Fruit fly (Drosophila melanogaster) whole organism, embryonic: ENCODE measurements around the gene CG3448.

Experiments
- CG10431 ChIP-seq: fragments of 200-800 bp; sonication (Bioruptor generic); optimal IDR thresholded peaks from 3 replicates; lab custom pipeline; 2018; ENCODE audit warnings: missing biosample characterization, mild to moderate bottlenecking, missing genetic modification characterization
- CG12299 ChIP-seq: fragments of 200-800 bp; sonication (Bioruptor generic); optimal IDR thresholded peaks from 2 replicates; lab custom pipeline; 2018; ENCODE audit warnings: missing biosample characterization, mild to moderate bottlenecking, missing genetic modification characterization
- CG17328 ChIP-seq: fragments of 200-800 bp; sonication (Bioruptor generic); IDR thresholded peaks from 2 replicates; pipeline ENCODE4 v1.3.6; 2022; ENCODE audit warnings: missing biosample characterization, missing genetic modification characterization
- CG17361 ChIP-seq: fragments of 200-800 bp; sonication (Bioruptor generic); IDR thresholded peaks from 3 replicates; pipeline ENCODE4 v1.3.6; 2022; ENCODE audit warnings: missing biosample characterization, missing genetic modification characterization
- CG18599 ChIP-seq: fragments of 200-800 bp; sonication (Bioruptor generic); optimal IDR thresholded peaks from 3 replicates; lab custom pipeline; 2017; ENCODE audit warnings: missing biosample characterization, missing genetic modification characterization, mild to moderate bottlenecking, moderate library complexity, missing genetic modification reagents
- CG18619 ChIP-seq: fragments of 200-800 bp; sonication (Bioruptor generic); optimal IDR thresholded peaks from 3 replicates; lab custom pipeline; 2017; ENCODE audit warnings: missing biosample characterization, mild to moderate bottlenecking, missing genetic modification characterization
- CG2678 ChIP-seq: fragments of 200-800 bp; sonication (Bioruptor generic); optimal IDR thresholded peaks from 3 replicates; lab custom pipeline; 2019; ENCODE audit warnings: missing biosample characterization, mild to moderate bottlenecking, missing genetic modification characterization, moderate library complexity
- CG32767 ChIP-seq: fragments of 200-800 bp; sonication (Bioruptor generic); IDR thresholded peaks from 2 replicates; pipeline ENCODE4 v1.3.6; 2022; ENCODE audit warnings: missing biosample characterization, missing genetic modification characterization
- CG3407 ChIP-seq: fragments of 200-800 bp; sonication (Bioruptor generic); optimal IDR thresholded peaks from 2 replicates; lab custom pipeline; 2018; ENCODE audit warnings: missing biosample characterization, mild to moderate bottlenecking, missing genetic modification characterization
- CG3726 ChIP-seq: fragments of 200-800 bp; sonication (Bioruptor generic); IDR thresholded peaks from 3 replicates; pipeline ENCODE4, ENCODE4 v1.3.6; 2022; ENCODE audit warnings: missing biosample characterization, missing genetic modification characterization
- CG3847 ChIP-seq: fragments of 200-800 bp; sonication (Bioruptor generic); IDR thresholded peaks from 2 replicates; pipeline ENCODE4 v1.3.6; 2022; ENCODE audit warnings: missing biosample characterization, missing genetic modification characterization
- CG4328 ChIP-seq: fragments of 200-800 bp; sonication (Bioruptor generic); optimal IDR thresholded peaks from 3 replicates; lab custom pipeline; 2017; ENCODE audit warnings: missing biosample characterization, missing genetic modification reagents, missing genetic modification characterization
- CG4617 ChIP-seq: fragments of 200-800 bp; sonication (Bioruptor generic); optimal IDR thresholded peaks from 3 replicates; lab custom pipeline; 2016; ENCODE audit warnings: missing biosample characterization, missing genetic modification characterization, borderline replicate concordance
- CG8478 ChIP-seq: fragments of >200 bp; optimal IDR thresholded peaks from 2 replicates; lab custom pipeline; 2018
- CG9727 ChIP-seq: fragments of 200-800 bp; sonication (Bioruptor generic); optimal IDR thresholded peaks from 3 replicates; lab custom pipeline; 2017; ENCODE audit warnings: missing biosample characterization, mild to moderate bottlenecking, missing genetic modification characterization
- Dll ChIP-seq: fragments of 200-800 bp; sonication (Bioruptor generic); IDR thresholded peaks from 4 replicates; pipeline ENCODE4 v1.3.6; 2022; ENCODE audit warnings: missing biosample characterization, missing genetic modification characterization; ENCODE audit not compliant: partially characterized antibody
- E2f1 ChIP-seq: fragments of 200-800 bp; sonication (Bioruptor generic); IDR thresholded peaks from 2 replicates; pipeline ENCODE4 v1.3.6; 2022; ENCODE audit warnings: missing biosample characterization, missing genetic modification characterization
- Ets97D ChIP-seq: fragments of 200-800 bp; sonication (Bioruptor generic); optimal IDR thresholded peaks from 3 replicates; lab custom pipeline; 2016; ENCODE audit warnings: missing biosample characterization, missing genetic modification characterization
- HmgD ChIP-seq: fragments of 200-800 bp; sonication (Bioruptor generic); optimal IDR thresholded peaks from 3 replicates; lab custom pipeline; 2016; ENCODE audit warnings: missing biosample characterization, missing genetic modification characterization
- Hr51 ChIP-seq, 2 experiments: fragments of 200-800 bp; sonication (Bioruptor generic); optimal IDR thresholded peaks; 2 replicates in 1 of 2; 3 replicates in 1 of 2; lab custom pipeline; 2016 to 2018; ENCODE audit warnings: missing biosample characterization in 2 of 2, missing genetic modification characterization in 2 of 2, mild to moderate bottlenecking in 1 of 2, moderate library complexity in 1 of 2
- Lhr ChIP-seq: fragments of 200-800 bp; sonication (Bioruptor generic); optimal IDR thresholded peaks from 3 replicates; lab custom pipeline; 2017; ENCODE audit warnings: mild to moderate bottlenecking, missing biosample characterization, missing genetic modification reagents, missing genetic modification characterization
- NfI ChIP-seq: fragments of 200-800 bp; sonication (Bioruptor generic); optimal IDR thresholded peaks from 3 replicates; lab custom pipeline; 2018; ENCODE audit warnings: missing biosample characterization, mild to moderate bottlenecking, missing genetic modification characterization, moderate library complexity
- Rx ChIP-seq: fragments of 200-800 bp; sonication (Bioruptor generic); IDR thresholded peaks from 2 replicates; pipeline ENCODE4 v1.3.6; 2022; ENCODE audit warnings: missing biosample characterization, missing genetic modification characterization
- Sox102F ChIP-seq: fragments of 200-800 bp; sonication (Bioruptor generic); optimal IDR thresholded peaks from 2 replicates; lab custom pipeline; 2018; ENCODE audit warnings: missing biosample characterization, mild to moderate bottlenecking, missing genetic modification characterization, moderate library complexity
- TFAM ChIP-seq: fragments of 200-800 bp; sonication (Bioruptor generic); optimal IDR thresholded peaks from 2 replicates; lab custom pipeline; 2017; ENCODE audit warnings: missing biosample characterization, missing genetic modification characterization, inconsistent platforms
- YL-1 ChIP-seq: fragments of 200-800 bp; sonication (Bioruptor generic); optimal IDR thresholded peaks from 3 replicates; lab custom pipeline; 2017; ENCODE audit warnings: missing biosample characterization, mild to moderate bottlenecking, missing genetic modification characterization
- bbx ChIP-seq: fragments of 200-800 bp; sonication (Bioruptor generic); IDR thresholded peaks from 2 replicates; pipeline ENCODE4 v1.3.6; 2022; ENCODE audit warnings: missing biosample characterization, missing genetic modification characterization; ENCODE audit not compliant: partially characterized antibody
- btn ChIP-seq: fragments of 200-800 bp; sonication (Bioruptor generic); optimal IDR thresholded peaks from 2 replicates; lab custom pipeline; 2016; ENCODE audit warnings: missing biosample characterization, missing genetic modification characterization
- cas ChIP-seq: fragments of 200-800 bp; sonication (Bioruptor generic); IDR thresholded peaks from 2 replicates; pipeline ENCODE4 v1.3.6; 2022; ENCODE audit warnings: missing biosample characterization, missing genetic modification characterization
- cg ChIP-seq: fragments of 200-800 bp; sonication (Bioruptor generic); optimal IDR thresholded peaks from 3 replicates; lab custom pipeline; 2019; ENCODE audit warnings: missing biosample characterization, mild to moderate bottlenecking, missing genetic modification characterization, moderate library complexity
- crol ChIP-seq: fragments of 200-800 bp; sonication (Bioruptor generic); IDR thresholded peaks from 2 replicates; pipeline ENCODE4 v1.3.6; 2022; ENCODE audit warnings: missing biosample characterization, missing genetic modification characterization
- gem ChIP-seq: fragments of 200-800 bp; sonication (Bioruptor generic); optimal IDR thresholded peaks from 2 replicates; lab custom pipeline; 2019; ENCODE audit warnings: missing biosample characterization, mild to moderate bottlenecking, missing genetic modification characterization, moderate library complexity
- grn ChIP-seq: fragments of 200-800 bp; sonication (Bioruptor generic); optimal IDR thresholded peaks from 3 replicates; lab custom pipeline; 2017; ENCODE audit warnings: missing biosample characterization, missing genetic modification characterization
- hth ChIP-seq: fragments of >200 bp; optimal IDR thresholded peaks from 2 replicates; lab custom pipeline; 2017; ENCODE audit warnings: inconsistent platforms
- insv ChIP-seq, 2 experiments: fragments of 200-800 bp; sonication (Bioruptor generic); optimal IDR thresholded peaks; 3 replicates each; lab custom pipeline; 2016 to 2018; ENCODE audit warnings: missing biosample characterization in 2 of 2, missing genetic modification characterization in 2 of 2
- jing ChIP-seq: fragments of 200-800 bp; sonication (Bioruptor generic); optimal IDR thresholded peaks from 2 replicates; lab custom pipeline; 2018; ENCODE audit warnings: missing biosample characterization, mild to moderate bottlenecking, missing genetic modification characterization
- mld ChIP-seq: fragments of 200-800 bp; sonication (Bioruptor generic); IDR thresholded peaks from 3 replicates; pipeline ENCODE4 v1.3.6; 2022; ENCODE audit warnings: missing biosample characterization, missing genetic modification characterization; ENCODE audit not compliant: partially characterized antibody
- nau ChIP-seq: fragments of 200-800 bp; sonication (Bioruptor generic); optimal IDR thresholded peaks from 3 replicates; lab custom pipeline; 2017; ENCODE audit warnings: missing biosample characterization, mild to moderate bottlenecking, missing genetic modification characterization, missing genetic modification reagents
- nmo ChIP-seq: fragments of 200-800 bp; sonication (Bioruptor generic); optimal IDR thresholded peaks from 2 replicates; lab custom pipeline; 2018; ENCODE audit warnings: missing biosample characterization, mild to moderate bottlenecking, missing genetic modification characterization, moderate library complexity
- pb ChIP-seq: fragments of 200-800 bp; sonication (Bioruptor generic); optimal IDR thresholded peaks from 3 replicates; lab custom pipeline; 2016; ENCODE audit warnings: missing biosample characterization, missing genetic modification characterization
- peb ChIP-seq: fragments of 200-800 bp; sonication (Bioruptor generic); IDR thresholded peaks from 2 replicates; pipeline ENCODE4 v1.3.6; 2022; ENCODE audit warnings: missing biosample characterization, missing genetic modification characterization
- pfk ChIP-seq: fragments of 200-800 bp; sonication (Bioruptor generic); optimal IDR thresholded peaks from 2 replicates; lab custom pipeline; 2018; ENCODE audit warnings: missing biosample characterization, mild to moderate bottlenecking, missing genetic modification characterization, moderate library complexity
- pita ChIP-seq: fragments of 200-800 bp; sonication (Bioruptor generic); optimal IDR thresholded peaks from 2 replicates; lab custom pipeline; 2017; ENCODE audit warnings: missing biosample characterization, mild to moderate bottlenecking, missing genetic modification characterization
- pnt ChIP-seq: fragments of 200-800 bp; sonication (Bioruptor generic); optimal IDR thresholded peaks from 3 replicates; lab custom pipeline; 2016; ENCODE audit warnings: missing biosample characterization, missing genetic modification characterization
- pzg ChIP-seq: fragments of 200-800 bp; sonication (Bioruptor generic); optimal IDR thresholded peaks from 3 replicates; lab custom pipeline; 2018; ENCODE audit warnings: missing biosample characterization, mild to moderate bottlenecking, missing genetic modification characterization, moderate library complexity
- sc ChIP-seq, 3 experiments: fragments of >200 bp in 2 of 3; fragments of 200-800 bp in 1 of 3; sonication (Bioruptor generic) in 1 of 3; optimal IDR thresholded peaks; 2 replicates in 2 of 3; 3 replicates in 1 of 3; lab custom pipeline; 2017; ENCODE audit warnings: mild to moderate bottlenecking in 1 of 3, missing biosample characterization in 1 of 3, missing genetic modification characterization in 1 of 3, missing genetic modification reagents in 1 of 3
- unpg ChIP-seq: fragments of 200-800 bp; sonication (Bioruptor generic); optimal IDR thresholded peaks from 3 replicates; lab custom pipeline; 2018; ENCODE audit warnings: missing biosample characterization, mild to moderate bottlenecking, missing genetic modification characterization, moderate library complexity
- zfh2 ChIP-seq: fragments of 200-800 bp; sonication (Bioruptor generic); optimal IDR thresholded peaks from 2 replicates; lab custom pipeline; 2016; ENCODE audit warnings: missing biosample characterization, missing genetic modification characterization

Gene CG3448

DNA sequence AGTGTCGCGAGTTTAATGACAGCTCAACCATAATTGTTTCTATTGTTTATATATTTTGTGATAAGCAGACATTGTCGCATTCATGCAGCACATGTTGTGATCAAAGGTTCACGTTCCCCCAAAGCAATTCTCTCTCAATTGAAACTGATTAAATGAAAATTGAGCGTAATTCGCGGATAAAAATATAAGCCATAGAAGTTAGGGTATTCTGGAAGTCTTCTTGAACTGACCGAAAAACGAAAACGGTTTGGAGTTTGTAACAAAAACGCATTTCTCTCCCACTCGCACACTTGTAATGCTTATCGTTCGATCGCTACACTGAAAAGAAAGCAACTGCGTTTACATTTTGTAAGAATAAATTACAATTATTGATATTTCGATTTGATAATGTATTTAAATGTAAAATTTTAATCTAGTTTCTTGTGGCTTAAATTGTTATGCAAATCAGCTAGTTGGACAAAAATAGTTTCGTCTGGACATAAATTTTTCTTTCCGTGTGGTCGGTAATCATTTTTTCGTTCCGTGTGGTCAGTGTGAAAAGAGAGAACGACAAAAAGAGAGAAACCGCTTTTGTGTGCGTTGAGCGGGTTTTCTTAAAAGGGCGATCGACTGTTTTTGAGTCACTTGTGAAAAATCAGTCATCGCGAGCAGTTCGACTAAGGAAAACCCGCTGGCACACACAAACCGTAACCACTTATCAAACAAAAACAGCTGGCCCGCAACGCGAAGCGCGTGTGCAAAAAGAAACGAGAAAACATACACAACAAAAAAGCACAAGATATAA lies 28.5 kb downstream of the CG3448 start, which contains the start of gene aay (continued):
- TF ChIP-seq Dll (GFP tag; lab: Robert Waterston, UW) = 0 out of 4 replicates have a peak, but pooled peaks have one; percentile 18
- peak; percentile 96 for TF ChIP-seq btn
- peak; percentile 50 for TF ChIP-seq pfk (GFP tag; lab: Kevin White, UChicago)
- TF ChIP-seq CG2678 = peak; percentile 99
- TF ChIP-seq nau (GFP tag; lab: Kevin White, UChicago) = peak; percentile 98
- TF ChIP-seq unpg = peak; percentile 99
- TF ChIP-seq bbx (GFP tag; lab: Robert Waterston, UW) = 0 out of 2 replicates have a peak, but pooled peaks have one; percentile 40
- TF ChIP-seq pb (GFP tag; lab: Kevin White, UChicago) = peak; percentile 97
- peak; percentile 66 to 81 for TF ChIP-seq insv (GFP tag; optimal IDR thresholded peaks at IDR 0.05; lab: Kevin White, UChicago)
- peak; percentile 98 for TF ChIP-seq E2f1
- TF ChIP-seq nmo (GFP tag; lab: Kevin White, UChicago) = peak; percentile 99
- TF ChIP-seq hth (lab: Kevin White, UChicago) = no peak
- TF ChIP-seq Sox102F (GFP tag; lab: Kevin White, UChicago) = peak; percentile 100
- TF ChIP-seq CG9727 (GFP tag; lab: Kevin White, UChicago) = peak; percentile 100
- TF ChIP-seq CG18619 (GFP tag; lab: Kevin White, UChicago) = peak; percentile 99
- TF ChIP-seq Hr51 (GFP tag; optimal IDR thresholded peaks at IDR 0.05; lab: Kevin White, UChicago) = peak; percentile 98 to 99
- peak; percentile 76 for TF ChIP-seq HmgD
- TF ChIP-seq grn = peak; percentile 100
- TF ChIP-seq CG10431 (GFP tag; lab: Kevin White, UChicago) = peak; percentile 92
- TF ChIP-seq cas (GFP tag; lab: Robert Waterston, UW) = peak; percentile 93
- TF ChIP-seq pnt (GFP tag; lab: Kevin White, UChicago) = peak; percentile 95
- peak; percentile 99 for TF ChIP-seq CG17328
- TF ChIP-seq crol = peak; percentile 79
- peak; percentile 95 for TF ChIP-seq Ets97D (GFP tag; lab: Kevin White, UChicago)
- peak; percentile 97 for TF ChIP-seq YL-1 (GFP tag; lab: Kevin White, UChicago)
- peak; percentile 98 for TF ChIP-seq CG3407 (GFP tag; lab: Kevin White, UChicago)
- TF ChIP-seq CG17361 (GFP tag; lab: Robert Waterston, UW) = peak; percentile 99
- TF ChIP-seq gem (tag; lab: Kevin White, UChicago) = peak; percentile 100
- peak; percentile 96 for TF ChIP-seq peb
- peak; percentile 96 for TF ChIP-seq zfh2 (GFP tag; lab: Kevin White, UChicago)
- peak; percentile 97 for TF ChIP-seq jing
- peak; percentile 96 for TF ChIP-seq CG32767 (GFP tag; lab: Robert Waterston, UW)
- peak; percentile 99 for TF ChIP-seq CG12299 (tag; lab: Kevin White, UChicago)
- no peak for TF ChIP-seq mld (GFP tag; lab: Robert Waterston, UW)
- no peak for TF ChIP-seq CG8478 (lab: Kevin White, UChicago)
- TF ChIP-seq TFAM (GFP tag; lab: Kevin White, UChicago) = peak; percentile 92
- no peak for TF ChIP-seq pita (GFP tag; lab: Kevin White, UChicago)
- TF ChIP-seq NfI (GFP tag; lab: Kevin White, UChicago) = peak; percentile 99
- TF ChIP-seq Rx (GFP tag; lab: Robert Waterston, UW) = peak; percentile 98
- TF ChIP-seq CG4328 (GFP tag; lab: Kevin White, UChicago) = peak; percentile 97
- TF ChIP-seq sc (optimal IDR thresholded peaks at IDR 0.05; lab: Kevin White, UChicago) = no peak
- TF ChIP-seq sc (GFP tag; optimal IDR thresholded peaks at IDR 0.05; lab: Kevin White, UChicago) = peak; percentile 98
- peak; percentile 96 for TF ChIP-seq Lhr (GFP tag; lab: Kevin White, UChicago)
- TF ChIP-seq CG18599 (GFP tag; lab: Kevin White, UChicago) = peak; percentile 99
- TF ChIP-seq CG3847 (GFP tag; lab: Robert Waterston, UW) = peak; percentile 98
- peak; percentile 98 for TF ChIP-seq CG4617 (GFP tag; lab: Kevin White, UChicago)
- peak; percentile 84 for TF ChIP-seq cg (GFP tag; lab: Kevin White, UChicago)
- TF ChIP-seq CG3726 (GFP tag; lab: Robert Waterston, UW) = peak; percentile 98
- TF ChIP-seq pzg (GFP tag; lab: Kevin White, UChicago) = peak; percentile 17
